Fruit fly (Drosophila melanogaster): ENCODE data around the gene CG16974.

The CG16974 gene

DNA sequence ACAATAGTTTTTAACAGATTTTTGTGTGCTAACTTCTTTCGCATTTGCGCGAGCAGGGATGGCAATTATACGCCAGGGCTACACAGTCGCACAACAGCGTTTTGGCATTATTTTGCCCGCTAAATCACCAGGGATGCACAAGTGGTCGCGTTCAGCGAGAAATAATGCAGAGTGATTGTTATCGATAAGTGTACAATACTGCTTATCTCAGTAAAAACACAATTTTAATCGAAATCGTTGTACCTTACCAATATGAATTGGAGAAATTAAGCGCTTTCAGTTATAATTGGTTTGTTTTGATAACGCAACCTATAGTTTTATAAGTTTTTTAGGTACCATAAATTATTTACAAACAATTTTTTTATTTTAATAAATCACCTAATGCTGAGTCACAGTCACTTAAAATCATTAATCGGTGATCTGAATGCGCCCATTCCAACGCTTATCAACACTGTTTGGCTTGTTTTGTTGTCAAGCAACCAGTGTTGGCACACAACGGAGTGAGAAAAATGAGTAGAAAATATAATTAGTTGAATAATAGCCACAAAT lies 15.0 kb downstream of the CG16974 start, which contains the start of the genes Sfmbt and CG5439 (continued):
- peak; percentile 66 for TF ChIP-seq Atf-2 (GFP tag; optimal IDR thresholded peaks at IDR 0.05)
- TF ChIP-seq Nf-YB (GFP tag; optimal IDR thresholded peaks at IDR 0.05), result peak; percentile 21
- no peak for TF ChIP-seq Dfd (GFP tag; optimal IDR thresholded peaks at IDR 0.05)
- no peak for TF ChIP-seq CG8281 (tag; optimal IDR thresholded peaks at IDR 0.05)
- TF ChIP-seq nom (GFP tag; optimal IDR thresholded peaks at IDR 0.05), result no peak
- peak; percentile 65 for TF ChIP-seq dm (GFP tag; optimal IDR thresholded peaks at IDR 0.05)
- peak; percentile 53 for TF ChIP-seq Atf3 (GFP tag; optimal IDR thresholded peaks at IDR 0.05)
- peak; percentile 53; the same call in 1 of the 2 replicates for TF ChIP-seq Atf6 (GFP tag; IDR thresholded peaks at IDR 0.05)
- peak; percentile 54 for TF ChIP-seq Side (GFP tag; optimal IDR thresholded peaks at IDR 0.05)
- TF ChIP-seq CG4730 (GFP tag; IDR thresholded peaks at IDR 0.05), result no peak
- peak; percentile 60 for TF ChIP-seq nerfin-1 (tag; optimal IDR thresholded peaks at IDR 0.05)
- TF ChIP-seq chn (GFP tag; optimal IDR thresholded peaks at IDR 0.05), result peak; percentile 71
- peak; percentile 88 for TF ChIP-seq fu2 (GFP tag; optimal IDR thresholded peaks at IDR 0.05)
- peak; percentile 97 for TF ChIP-seq sens (GFP tag)
- TF ChIP-seq zen (tag; optimal IDR thresholded peaks at IDR 0.05), result peak; percentile 77
- TF ChIP-seq CG18476 (GFP tag; optimal IDR thresholded peaks at IDR 0.05), result peak; percentile 76
- TF ChIP-seq ssp (GFP tag; IDR thresholded peaks at IDR 0.05), result peak; percentile 72
- peak; percentile 72 for TF ChIP-seq CG17912 (GFP tag; optimal IDR thresholded peaks at IDR 0.05)
- TF ChIP-seq CG4617 (GFP tag; optimal IDR thresholded peaks at IDR 0.05; ENCODE audit: borderline replicate concordance), result peak; percentile 88
- TF ChIP-seq Hand (GFP tag; optimal IDR thresholded peaks at IDR 0.05), result no peak
- TF ChIP-seq Fer1 (GFP tag; optimal IDR thresholded peaks at IDR 0.05), result peak; percentile 73
- peak; percentile 81 for TF ChIP-seq CG13424 (tag; optimal IDR thresholded peaks at IDR 0.05)
- peak; percentile 61 for TF ChIP-seq CG11247 (GFP tag; IDR thresholded peaks at IDR 0.05)
- TF ChIP-seq Ada2b (GFP tag; IDR thresholded peaks at IDR 0.05), result no peak
- peak; percentile 57 to 77 for TF ChIP-seq Pdp1 (GFP tag; optimal IDR thresholded peaks at IDR 0.05)
- TF ChIP-seq CG16779 (GFP tag; IDR thresholded peaks at IDR 0.05), result peak; percentile 61; the same call in 1 of the 2 replicates
- TF ChIP-seq esg (GFP tag; conservative IDR thresholded peaks at IDR 0.05), result peak; percentile 70
- TF ChIP-seq nmo (GFP tag; optimal IDR thresholded peaks at IDR 0.05), result peak; percentile 91
- no peak for TF ChIP-seq tio (GFP tag; optimal IDR thresholded peaks at IDR 0.05)
- peak; percentile 55 for TF ChIP-seq CG9797 (GFP tag; optimal IDR thresholded peaks at IDR 0.05)
- peak; percentile 68 for TF ChIP-seq Ssrp (tag; optimal IDR thresholded peaks at IDR 0.05)
- peak; percentile 58 to 69 for TF ChIP-seq chif (GFP tag; optimal IDR thresholded peaks at IDR 0.05)
- no peak for TF ChIP-seq run (tag; optimal IDR thresholded peaks at IDR 0.05)
- peak; percentile 38 for TF ChIP-seq CG18011 (GFP tag; optimal IDR thresholded peaks at IDR 0.05)
- no peak for TF ChIP-seq CG8359 (GFP tag; optimal IDR thresholded peaks at IDR 0.05; ENCODE audit: borderline replicate concordance)
- no peak for TF ChIP-seq CG18599 (GFP tag; optimal IDR thresholded peaks at IDR 0.05)
- peak; percentile 23 for TF ChIP-seq CG6254 (GFP tag; optimal IDR thresholded peaks at IDR 0.05)
- TF ChIP-seq so (GFP tag; IDR thresholded peaks at IDR 0.05), result no peak
- peak; percentile 62 for TF ChIP-seq emc (GFP tag; optimal IDR thresholded peaks at IDR 0.05)
- TF ChIP-seq twi (tag; optimal IDR thresholded peaks at IDR 0.05), result peak; percentile 50
- TF ChIP-seq CG12236 (GFP tag; optimal IDR thresholded peaks at IDR 0.05), result peak; percentile 25
- peak; percentile 94 for TF ChIP-seq row (GFP tag; IDR thresholded peaks at IDR 0.05)
- TF ChIP-seq Adf1 (GFP tag; IDR thresholded peaks at IDR 0.05), result peak; percentile 21; the same call in 1 of the 2 replicates
- peak; percentile 15; the same call in 1 of the 2 replicates for TF ChIP-seq gt (GFP tag; IDR thresholded peaks at IDR 0.05)
- TF ChIP-seq CG15601 (tag; optimal IDR thresholded peaks at IDR 0.05), result no peak
- no peak for TF ChIP-seq CG7556 (GFP tag; optimal IDR thresholded peaks at IDR 0.05)
- peak; percentile 65 for TF ChIP-seq CG8388 (GFP tag; optimal IDR thresholded peaks at IDR 0.05)
- TF ChIP-seq CG17385 (GFP tag; optimal IDR thresholded peaks at IDR 0.05), result no peak
- peak; percentile 97 for TF ChIP-seq CG10267 (tag; optimal IDR thresholded peaks at IDR 0.05)
- TF ChIP-seq CG3847 (GFP tag; IDR thresholded peaks at IDR 0.05), result peak; percentile 81
